Worm (Caenorhabditis elegans) whole organism, L2 larva: ENCODE data around the gene F43B10.1.

Experiments
- R02D3.7 ChIP-seq: fragments of 150-350 bp; optimal IDR thresholded peaks from 2 replicates; lab custom pipeline; 2014; ENCODE audit warnings: missing biosample characterization, missing genetic modification characterization
- ceh-16 ChIP-seq: fragments of 150-350 bp; optimal IDR thresholded peaks from 2 replicates; lab custom pipeline; 2014; ENCODE audit warnings: missing biosample characterization, missing genetic modification characterization
- ceh-82 ChIP-seq: fragments of 150-350 bp; optimal IDR thresholded peaks from 2 replicates; lab custom pipeline; 2014; ENCODE audit warnings: missing biosample characterization, missing genetic modification characterization
- crh-2 ChIP-seq: sonication (generic microtip); optimal IDR thresholded peaks from 2 replicates; lab custom pipeline; 2017; ENCODE audit warnings: missing biosample characterization, missing genetic modification characterization
- fos-1 ChIP-seq: fragments of 150-350 bp; optimal IDR thresholded peaks from 2 replicates; lab custom pipeline; 2014; ENCODE audit warnings: missing biosample characterization, missing genetic modification characterization
- lin-11 ChIP-seq: fragments of 150-350 bp; sonication (generic microtip); optimal IDR thresholded peaks from 2 replicates; lab custom pipeline; 2014; ENCODE audit warnings: missing biosample characterization, missing genetic modification characterization, inconsistent platforms, mixed read lengths
- mdl-1 ChIP-seq, 2 experiments: fragments of 150-350 bp in 1 of 2; sonication (generic microtip) in 1 of 2; optimal IDR thresholded peaks; 2 replicates each; lab custom pipeline; 2017; ENCODE audit warnings: missing biosample characterization in 2 of 2, missing genetic modification characterization in 2 of 2
- nhr-10 ChIP-seq: sonication (generic microtip); optimal IDR thresholded peaks from 2 replicates; lab custom pipeline; 2017; ENCODE audit warnings: missing biosample characterization, missing genetic modification characterization
- nhr-129 ChIP-seq: fragments of 150-350 bp; optimal IDR thresholded peaks from 2 replicates; lab custom pipeline; 2014; ENCODE audit warnings: missing biosample characterization, missing genetic modification characterization
- nhr-77 ChIP-seq: fragments of 150-350 bp; optimal IDR thresholded peaks from 2 replicates; lab custom pipeline; 2014; ENCODE audit warnings: missing biosample characterization, missing genetic modification characterization
- sem-4 ChIP-seq: fragments of 150-350 bp; optimal IDR thresholded peaks from 2 replicates; lab custom pipeline; 2014; ENCODE audit warnings: missing biosample characterization, missing genetic modification reagents, missing genetic modification characterization
- sma-9 ChIP-seq, 2 experiments: fragments of 150-350 bp in 1 of 2; sonication (generic microtip) in 1 of 2; optimal IDR thresholded peaks; 2 replicates each; lab custom pipeline; 2014 to 2016; ENCODE audit warnings: missing genetic modification characterization in 2 of 2, mild to moderate bottlenecking in 1 of 2, missing biosample characterization in 1 of 2, missing compliant biosample characterization in 1 of 2, missing genetic modification reagents in 1 of 2, moderate library complexity in 1 of 2
- ztf-11 ChIP-seq: sonication (generic microtip); optimal IDR thresholded peaks from 2 replicates; lab custom pipeline; 2017; ENCODE audit warnings: missing biosample characterization, missing genetic modification characterization
- ztf-4 ChIP-seq: fragments of 150-350 bp; optimal IDR thresholded peaks from 2 replicates; lab custom pipeline; 2014; ENCODE audit warnings: missing biosample characterization, missing genetic modification characterization

Gene F43B10.1

DNA sequence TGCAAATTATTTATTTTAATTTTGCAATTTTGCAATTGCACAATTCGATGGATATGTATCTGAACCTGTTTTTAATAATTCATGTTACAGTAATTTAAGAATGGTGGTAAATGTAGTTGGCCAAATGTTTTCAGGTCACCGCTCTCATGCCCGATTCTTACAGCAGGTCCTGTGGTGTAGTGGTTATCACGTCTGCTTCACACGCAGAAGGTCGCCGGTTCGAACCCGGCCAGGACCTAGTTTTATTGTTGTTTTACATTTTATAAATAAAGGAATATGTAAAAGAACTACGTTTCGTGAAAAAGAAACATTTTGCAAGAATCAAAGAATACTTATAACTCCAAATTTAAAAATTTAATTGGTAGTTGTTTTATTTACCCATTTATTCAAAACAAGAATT is 72.4 kb downstream of the F43B10.1 start:
- TF ChIP-seq ztf-11 (tag; lab: Kevin White, UChicago) (no peak), crh-2 (no peak), fos-1 (tag; lab: Kevin White, UChicago) (peak; percentile 6), sem-4 (tag; lab: Kevin White, UChicago) (no peak)

DNA sequence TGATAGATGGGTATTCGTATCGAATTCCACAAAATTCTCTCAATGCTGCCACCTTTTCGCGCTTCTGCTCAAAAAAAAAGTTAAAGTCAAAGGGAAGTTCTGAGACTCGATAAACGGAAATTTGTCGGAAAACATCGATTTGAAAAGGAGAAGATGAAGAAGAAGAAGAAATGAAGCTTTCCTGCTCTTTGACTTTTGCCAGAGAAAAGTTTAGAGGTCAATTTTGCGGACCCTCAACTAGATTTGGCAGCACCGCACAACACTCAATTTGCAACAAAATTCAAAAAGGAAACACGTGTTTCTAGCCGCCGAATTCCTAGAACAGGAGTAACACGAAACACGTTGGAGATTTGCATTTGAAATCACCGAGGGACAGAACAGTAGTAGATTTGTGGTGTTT is 74.5 kb downstream of the F43B10.1 start:
- no peak for TF ChIP-seq nhr-77 (tag; lab: Kevin White, UChicago)
- TF ChIP-seq crh-2: no peak
- no peak for TF ChIP-seq nhr-129 (tag; lab: Kevin White, UChicago)
- no peak for TF ChIP-seq ceh-16
- TF ChIP-seq ceh-82 (tag; lab: Kevin White, UChicago): no peak
- no peak for TF ChIP-seq mdl-1 (tag; optimal IDR thresholded peaks at IDR 0.05; lab: Kevin White, UChicago)
- TF ChIP-seq ztf-4 (tag; lab: Kevin White, UChicago): no peak
- TF ChIP-seq lin-11 (tag; lab: Kevin White, UChicago): no peak
- TF ChIP-seq sma-9 (GFP tag; optimal IDR thresholded peaks at IDR 0.05; lab: Kevin White, UChicago): no peak
- no peak for TF ChIP-seq sma-9 (tag; optimal IDR thresholded peaks at IDR 0.05; lab: Kevin White, UChicago)
- TF ChIP-seq nhr-10 (tag; lab: Kevin White, UChicago): no peak
- TF ChIP-seq R02D3.7 (tag; lab: Kevin White, UChicago): no peak
